Worm (Caenorhabditis elegans): ENCODE data around the gene sqrd-1.

DNA sequence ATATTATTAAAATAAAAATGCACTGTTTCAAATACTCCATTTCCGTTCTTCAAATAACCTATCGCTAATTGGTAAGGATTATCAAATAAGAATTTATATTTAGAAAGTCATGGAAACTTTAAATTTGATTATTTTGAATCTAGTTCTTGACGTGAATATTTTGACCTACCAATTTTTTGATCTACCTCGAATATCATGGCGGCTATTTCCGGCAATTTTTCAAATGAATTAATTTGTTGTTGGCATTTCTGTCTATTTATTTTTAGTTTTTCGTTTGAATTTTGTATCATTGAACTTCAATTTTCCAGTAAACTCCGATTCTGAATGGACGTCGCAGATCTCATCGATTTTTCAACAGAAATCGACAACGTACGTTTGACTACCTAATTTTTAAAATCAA is 16.5 kb upstream of the sqrd-1 start, which contains the start of gene F02H6.3:
- no peak for TF ChIP-seq pha-4 (tag; optimal IDR thresholded peaks at IDR 0.05)
- TF ChIP-seq lin-13 (tag; optimal IDR thresholded peaks at IDR 0.05), result no peak
- TF ChIP-seq flh-1 (GFP tag; optimal IDR thresholded peaks at IDR 0.05), result no peak
